Fruit fly (Drosophila melanogaster) whole organism, embryonic: ENCODE measurements around the gene CG43121.

ENCODE experiments used
- CG1233 ChIP-seq: fragments of 200-800 bp; sonication (Bioruptor generic); optimal IDR thresholded peaks from 4 replicates; lab custom pipeline; 2018; ENCODE audit warnings: missing biosample characterization, mild to moderate bottlenecking, missing genetic modification characterization
- CG12391 ChIP-seq: fragments of 200-800 bp; sonication (Bioruptor generic); optimal IDR thresholded peaks from 3 replicates; lab custom pipeline; 2018; ENCODE audit warnings: missing biosample characterization, mild to moderate bottlenecking, missing genetic modification characterization, moderate library complexity
- CG12659 ChIP-seq: fragments of 200-800 bp; sonication (Bioruptor generic); optimal IDR thresholded peaks from 3 replicates; lab custom pipeline; 2017; ENCODE audit warnings: mild to moderate bottlenecking, missing biosample characterization, missing genetic modification reagents, missing genetic modification characterization
- CG15696 ChIP-seq: fragments of 200-800 bp; sonication (Bioruptor generic); optimal IDR thresholded peaks from 2 replicates; lab custom pipeline; 2019; ENCODE audit warnings: missing biosample characterization, mild to moderate bottlenecking, missing genetic modification characterization, moderate library complexity
- CG4730 ChIP-seq: fragments of 200-800 bp; sonication (Bioruptor generic); IDR thresholded peaks from 2 replicates; pipeline ENCODE4 v1.3.6; 2022; ENCODE audit warnings: missing biosample characterization, missing genetic modification characterization
- CG7357 ChIP-seq: fragments of 200-800 bp; sonication (Bioruptor generic); IDR thresholded peaks from 3 replicates; pipeline ENCODE4 v1.3.6; 2022; ENCODE audit warnings: missing biosample characterization, missing genetic modification characterization
- CG8290 ChIP-seq, 3 experiments: fragments of 200-800 bp; sonication (Bioruptor generic); optimal IDR thresholded peaks; 2 replicates each; lab custom pipeline; 2016 to 2019; ENCODE audit warnings: missing biosample characterization in 3 of 3, missing genetic modification characterization in 3 of 3, mild to moderate bottlenecking in 2 of 3, moderate library complexity in 1 of 3
- CG9727 ChIP-seq: fragments of 200-800 bp; sonication (Bioruptor generic); optimal IDR thresholded peaks from 3 replicates; lab custom pipeline; 2017; ENCODE audit warnings: missing biosample characterization, mild to moderate bottlenecking, missing genetic modification characterization
- Dbx ChIP-seq: fragments of 200-800 bp; sonication (Bioruptor generic); IDR thresholded peaks from 3 replicates; pipeline ENCODE4 v1.3.6; 2022; ENCODE audit warnings: missing biosample characterization, missing genetic modification characterization
- Doc2 ChIP-seq: fragments of 200-800 bp; sonication (Bioruptor generic); IDR thresholded peaks from 2 replicates; pipeline ENCODE4 v1.3.6; 2022; ENCODE audit warnings: missing biosample characterization, missing genetic modification characterization
- HLH3B ChIP-seq: fragments of 200-800 bp; sonication (Bioruptor generic); IDR thresholded peaks from 2 replicates; pipeline ENCODE4 v1.3.6; 2022; ENCODE audit warnings: missing biosample characterization, missing genetic modification characterization
- HLH4C ChIP-seq: fragments of 200-800 bp; sonication (Bioruptor generic); IDR thresholded peaks from 3 replicates; pipeline ENCODE4 v1.3.6; 2022; ENCODE audit warnings: missing biosample characterization, missing genetic modification characterization; ENCODE audit not compliant: partially characterized antibody
- Hey ChIP-seq: fragments of 200-800 bp; sonication (Bioruptor generic); optimal IDR thresholded peaks from 3 replicates; lab custom pipeline; 2018; ENCODE audit warnings: missing biosample characterization, mild to moderate bottlenecking, missing genetic modification characterization
- Hsf ChIP-seq: fragments of 200-800 bp; sonication (Bioruptor generic); optimal IDR thresholded peaks from 3 replicates; lab custom pipeline; 2016; ENCODE audit warnings: missing biosample characterization, missing genetic modification characterization
- MESR4 ChIP-seq: fragments of 200-800 bp; sonication (Bioruptor generic); optimal IDR thresholded peaks from 2 replicates; lab custom pipeline; 2018; ENCODE audit warnings: missing biosample characterization, mild to moderate bottlenecking, missing genetic modification characterization, moderate library complexity
- NC2α ChIP-seq: fragments of 200-800 bp; sonication (Bioruptor generic); optimal IDR thresholded peaks from 2 replicates; lab custom pipeline; 2016; ENCODE audit warnings: missing biosample characterization, missing genetic modification characterization
- Vsx1 ChIP-seq: fragments of 200-800 bp; sonication (Bioruptor generic); optimal IDR thresholded peaks from 2 replicates; lab custom pipeline; 2017; ENCODE audit warnings: missing biosample characterization, mild to moderate bottlenecking, missing genetic modification characterization, missing genetic modification reagents
- bbx ChIP-seq: fragments of 200-800 bp; sonication (Bioruptor generic); IDR thresholded peaks from 2 replicates; pipeline ENCODE4 v1.3.6; 2022; ENCODE audit warnings: missing biosample characterization, missing genetic modification characterization; ENCODE audit not compliant: partially characterized antibody
- bcd ChIP-seq: fragments of 200-800 bp; sonication (Bioruptor generic); optimal IDR thresholded peaks from 2 replicates; lab custom pipeline; 2017; ENCODE audit warnings: missing biosample characterization, mild to moderate bottlenecking, missing genetic modification characterization
- chinmo ChIP-seq: fragments of 200-800 bp; sonication (Bioruptor generic); IDR thresholded peaks from 4 replicates; pipeline ENCODE4 v1.3.6; 2022; ENCODE audit warnings: missing biosample characterization, missing genetic modification characterization; ENCODE audit not compliant: partially characterized antibody
- chm ChIP-seq: fragments of 200-800 bp; sonication (Bioruptor generic); IDR thresholded peaks from 2 replicates; pipeline ENCODE4 v1.3.6; 2022; ENCODE audit warnings: missing biosample characterization, missing genetic modification characterization
- dmrt11E ChIP-seq: fragments of 200-800 bp; sonication (Bioruptor generic); optimal IDR thresholded peaks from 3 replicates; lab custom pipeline; 2018; ENCODE audit warnings: missing biosample characterization, mild to moderate bottlenecking, missing genetic modification characterization, moderate library complexity
- mld ChIP-seq: fragments of 200-800 bp; sonication (Bioruptor generic); IDR thresholded peaks from 3 replicates; pipeline ENCODE4 v1.3.6; 2022; ENCODE audit warnings: missing biosample characterization, missing genetic modification characterization; ENCODE audit not compliant: partially characterized antibody
- otp ChIP-seq: fragments of 200-800 bp; sonication (Bioruptor generic); IDR thresholded peaks from 3 replicates; pipeline ENCODE4, ENCODE4 v1.3.6; 2022; ENCODE audit warnings: missing biosample characterization, missing genetic modification characterization
- p53 ChIP-seq: fragments of 200-800 bp; sonication (Bioruptor generic); optimal IDR thresholded peaks from 2 replicates; lab custom pipeline; 2016; ENCODE audit warnings: missing biosample characterization, missing genetic modification characterization
- pb ChIP-seq: fragments of 200-800 bp; sonication (Bioruptor generic); optimal IDR thresholded peaks from 3 replicates; lab custom pipeline; 2016; ENCODE audit warnings: missing biosample characterization, missing genetic modification characterization
- peb ChIP-seq: fragments of 200-800 bp; sonication (Bioruptor generic); IDR thresholded peaks from 2 replicates; pipeline ENCODE4 v1.3.6; 2022; ENCODE audit warnings: missing biosample characterization, missing genetic modification characterization
- prd ChIP-seq, 3 experiments: fragments of >200 bp in 2 of 3; fragments of 200-800 bp in 1 of 3; sonication (Bioruptor generic) in 1 of 3; optimal IDR thresholded peaks in 2 of 3; IDR thresholded peaks in 1 of 3; 2 replicates in 2 of 3; 3 replicates in 1 of 3; pipeline versions ENCODE4 v1.3.6 to Lab custom; 2017 to 2022; ENCODE audit warnings: missing biosample characterization in 1 of 3, missing genetic modification characterization in 1 of 3
- psq ChIP-seq: fragments of 200-800 bp; sonication (Bioruptor generic); optimal IDR thresholded peaks from 2 replicates; lab custom pipeline; 2017; ENCODE audit warnings: missing biosample characterization, missing genetic modification characterization
- ro ChIP-seq: fragments of 200-800 bp; sonication (Bioruptor generic); IDR thresholded peaks from 2 replicates; pipeline ENCODE4 v1.3.6; 2022; ENCODE audit warnings: missing biosample characterization, missing genetic modification characterization
- seq ChIP-seq: fragments of 200-800 bp; sonication (Bioruptor generic); IDR thresholded peaks from 2 replicates; pipeline ENCODE4 v1.3.6; 2022; ENCODE audit warnings: missing biosample characterization, missing genetic modification characterization
- shn ChIP-seq: fragments of 200-800 bp; sonication (Bioruptor generic); optimal IDR thresholded peaks from 3 replicates; lab custom pipeline; 2016; ENCODE audit warnings: missing biosample characterization, missing genetic modification characterization
- slou ChIP-seq: fragments of 200-800 bp; sonication (Bioruptor generic); optimal IDR thresholded peaks from 3 replicates; lab custom pipeline; 2016; ENCODE audit warnings: missing biosample characterization, missing genetic modification characterization
- slp2 ChIP-seq: fragments of 200-800 bp; sonication (Bioruptor generic); optimal IDR thresholded peaks from 2 replicates; lab custom pipeline; 2016; ENCODE audit warnings: missing biosample characterization, missing genetic modification characterization
- sna ChIP-seq: fragments of 200-800 bp; sonication (Bioruptor generic); IDR thresholded peaks from 2 replicates; pipeline ENCODE4 v1.3.6; 2022; ENCODE audit warnings: missing biosample characterization, missing genetic modification characterization; ENCODE audit not compliant: partially characterized antibody
- toy ChIP-seq: fragments of 200-800 bp; sonication (Bioruptor generic); IDR thresholded peaks from 2 replicates; pipeline ENCODE4 v1.3.6; 2022; ENCODE audit warnings: missing biosample characterization, missing genetic modification characterization
- tup ChIP-seq: fragments of 200-800 bp; sonication (Bioruptor generic); optimal IDR thresholded peaks from 2 replicates; lab custom pipeline; 2016; ENCODE audit warnings: missing biosample characterization, mild to moderate bottlenecking, missing genetic modification characterization, moderate library complexity
- wek ChIP-seq: fragments of 200-800 bp; sonication (Bioruptor generic); optimal IDR thresholded peaks from 3 replicates; lab custom pipeline; 2018; ENCODE audit warnings: missing biosample characterization, mild to moderate bottlenecking, missing genetic modification characterization, moderate library complexity

CG43121 gene

dm6 chr3L:14678097-14678679, 6.0 kb upstream of the CG43121 start, which contains the start of gene CG4914 (continued):
- no peak for TF ChIP-seq psq (GFP tag; lab: Kevin White, UChicago)
- TF ChIP-seq NC2α = no peak
- 0 out of 3 replicates have a peak, but pooled peaks have one; percentile 46 for TF ChIP-seq otp (GFP tag; lab: Robert Waterston, UW)
- TF ChIP-seq slou (GFP tag; lab: Kevin White, UChicago) = peak; percentile 50
- peak; percentile 71 for TF ChIP-seq CG8290 (GFP tag; optimal IDR thresholded peaks at IDR 0.05; lab: Kevin White, UChicago)
- TF ChIP-seq CG8290 (tag; optimal IDR thresholded peaks at IDR 0.05; lab: Kevin White, UChicago) = no peak
- TF ChIP-seq bcd (GFP tag; lab: Kevin White, UChicago) = peak; percentile 77
- TF ChIP-seq CG12391 (tag; lab: Kevin White, UChicago) = peak; percentile 89
- TF ChIP-seq peb (GFP tag; lab: Robert Waterston, UW) = peak; percentile 41; the same call in 1 of the 2 replicates
- TF ChIP-seq Hey (tag; lab: Kevin White, UChicago) = no peak
- no peak for TF ChIP-seq MESR4 (GFP tag; lab: Kevin White, UChicago)
- no peak for TF ChIP-seq tup
- TF ChIP-seq CG4730 = peak; percentile 54
- no peak for TF ChIP-seq prd (optimal IDR thresholded peaks at IDR 0.05; lab: Kevin White, UChicago)
- TF ChIP-seq prd (GFP tag; IDR thresholded peaks at IDR 0.05; lab: Robert Waterston, UW) = peak; percentile 83
- TF ChIP-seq Hsf (GFP tag; lab: Kevin White, UChicago) = peak; percentile 42
- peak; percentile 86 for TF ChIP-seq CG9727 (GFP tag; lab: Kevin White, UChicago)
- TF ChIP-seq wek (GFP tag; lab: Kevin White, UChicago) = no peak
- peak; percentile 44; the same call in 2 of the 3 replicates for TF ChIP-seq CG7357 (GFP tag; lab: Robert Waterston, UW)
- peak; percentile 67 for TF ChIP-seq CG12659 (GFP tag; lab: Kevin White, UChicago)
- TF ChIP-seq CG1233 (GFP tag; lab: Kevin White, UChicago) = peak; percentile 41
- TF ChIP-seq pb = no peak
- no peak for TF ChIP-seq sna (GFP tag; lab: Robert Waterston, UW)
- 0 out of 2 replicates have a peak, but pooled peaks have one; percentile 16 for TF ChIP-seq chm (GFP tag; lab: Robert Waterston, UW)
- TF ChIP-seq HLH4C = no peak
- TF ChIP-seq Vsx1 (GFP tag; lab: Kevin White, UChicago) = peak; percentile 42
- TF ChIP-seq CG15696 = peak; percentile 58
- TF ChIP-seq chinmo (GFP tag; lab: Robert Waterston, UW) = no peak
- no peak for TF ChIP-seq Doc2 (GFP tag; lab: Robert Waterston, UW)
- no peak for TF ChIP-seq mld (GFP tag; lab: Robert Waterston, UW)
- no peak for TF ChIP-seq bbx (GFP tag; lab: Robert Waterston, UW)
- no peak for TF ChIP-seq Dbx
- TF ChIP-seq slp2 (GFP tag; lab: Kevin White, UChicago) = no peak
- peak; percentile 55; the same call in 1 of the 2 replicates for TF ChIP-seq ro (GFP tag; lab: Robert Waterston, UW)
- TF ChIP-seq dmrt11E = peak; percentile 92
- no peak for TF ChIP-seq shn (GFP tag; lab: Kevin White, UChicago)
- TF ChIP-seq HLH3B = peak; percentile 61
- TF ChIP-seq toy (GFP tag; lab: Robert Waterston, UW) = no peak
- TF ChIP-seq p53 = no peak
- no peak for TF ChIP-seq seq (GFP tag; lab: Robert Waterston, UW)
